Fruit fly (Drosophila melanogaster): ENCODE results near the gene Or85f.

Gene Or85f

dm6 chr3R:9370413-9370812 is 27.6 kb upstream of the Or85f start (continued):
- TF ChIP-seq CG9932 (GFP tag; IDR thresholded peaks at IDR 0.05) (peak; percentile 69), CG30403 (GFP tag; optimal IDR thresholded peaks at IDR 0.05) (peak; percentile 62), disco-r (GFP tag; optimal IDR thresholded peaks at IDR 0.05) (no peak), CG17385 (GFP tag; optimal IDR thresholded peaks at IDR 0.05) (peak; percentile 51), CG13424 (tag; optimal IDR thresholded peaks at IDR 0.05) (peak; percentile 70), Spps (tag; optimal IDR thresholded peaks at IDR 0.05) (no peak), CG17361 (GFP tag; IDR thresholded peaks at IDR 0.05) (peak; percentile 42; the same call in 1 of the 3 replicates), CG18262 (tag; optimal IDR thresholded peaks at IDR 0.05) (peak; percentile 31), Vsx1 (GFP tag; optimal IDR thresholded peaks at IDR 0.05) (no peak), CG12219 (GFP tag; optimal IDR thresholded peaks at IDR 0.05) (peak; percentile 50), Drgx (GFP tag; IDR thresholded peaks at IDR 0.05) (peak; percentile 44; the same call in 1 of the 2 replicates), CG12071 (GFP tag; optimal IDR thresholded peaks at IDR 0.05) (peak; percentile 19), Dbx (GFP tag; IDR thresholded peaks at IDR 0.05) (peak; percentile 71; the same call in 2 of the 3 replicates), Hmr (GFP tag; optimal IDR thresholded peaks at IDR 0.05) (peak; percentile 65), CG3281 (GFP tag; optimal IDR thresholded peaks at IDR 0.05) (peak; percentile 71), Fer2 (tag; optimal IDR thresholded peaks at IDR 0.05) (no peak), CG15269 (tag; optimal IDR thresholded peaks at IDR 0.05) (peak; percentile 81), BtbVII (GFP tag; optimal IDR thresholded peaks at IDR 0.05) (peak; percentile 65), Med (GFP tag) (peak; percentile 86), CG13624 (GFP tag; optimal IDR thresholded peaks at IDR 0.05) (peak; percentile 53), ash1 (GFP tag; optimal IDR thresholded peaks at IDR 0.05) (no peak), chn (GFP tag; optimal IDR thresholded peaks at IDR 0.05) (peak; percentile 7), Sox100B (GFP tag; optimal IDR thresholded peaks at IDR 0.05) (peak; percentile 27), slbo (GFP tag; IDR thresholded peaks at IDR 0.05) (peak; percentile 67), CoRest (tag; optimal IDR thresholded peaks at IDR 0.05) (peak; percentile 65), zfh2 (GFP tag; optimal IDR thresholded peaks at IDR 0.05) (peak; percentile 44), YL-1 (GFP tag; optimal IDR thresholded peaks at IDR 0.05) (peak; percentile 6), CG5245 (GFP tag; optimal IDR thresholded peaks at IDR 0.05) (peak; percentile 0), B-H1 (GFP tag; IDR thresholded peaks at IDR 0.05) (peak; percentile 38; the same call in 1 of the 3 replicates), esg (GFP tag; conservative IDR thresholded peaks at IDR 0.05) (peak; percentile 62), CG17328 (GFP tag; IDR thresholded peaks at IDR 0.05) (peak; percentile 34; the same call in 1 of the 2 replicates), bbx (GFP tag; IDR thresholded peaks at IDR 0.05; ENCODE audit: partially characterized antibody) (no peak), lmd (GFP tag; IDR thresholded peaks at IDR 0.05) (peak; percentile 70; the same call in 1 of the 2 replicates), Gug (GFP tag; IDR thresholded peaks at IDR 0.05) (0 out of 4 replicates have a peak, but pooled peaks have one; percentile 3), Asciz (GFP tag; optimal IDR thresholded peaks at IDR 0.05) (peak; percentile 30), CG18011 (GFP tag; optimal IDR thresholded peaks at IDR 0.05) (peak; percentile 27), sob (GFP tag; IDR thresholded peaks at IDR 0.05) (peak; percentile 74), fd3F (GFP tag; optimal IDR thresholded peaks at IDR 0.05) (peak; percentile 65), toy (GFP tag; IDR thresholded peaks at IDR 0.05) (no peak), unpg (GFP tag; optimal IDR thresholded peaks at IDR 0.05) (peak; percentile 65), Ets65A (GFP tag) (no peak), tin (GFP tag; optimal IDR thresholded peaks at IDR 0.05) (peak; percentile 3), PHDP (tag; optimal IDR thresholded peaks at IDR 0.05) (peak; percentile 69), Tbp (GFP tag; optimal IDR thresholded peaks at IDR 0.05) (no peak), CG15479 (GFP tag; optimal IDR thresholded peaks at IDR 0.05) (no peak), Dek (tag; optimal IDR thresholded peaks at IDR 0.05) (peak; percentile 30), slou (GFP tag; optimal IDR thresholded peaks at IDR 0.05) (peak; percentile 5), CG9727 (GFP tag; optimal IDR thresholded peaks at IDR 0.05) (peak; percentile 15), Hsf (GFP tag; optimal IDR thresholded peaks at IDR 0.05) (peak; percentile 34), az2 (GFP tag; optimal IDR thresholded peaks at IDR 0.05) (peak; percentile 28), CG17186 (GFP tag; optimal IDR thresholded peaks at IDR 0.05) (no peak)
